Fruit fly (Drosophila melanogaster): ENCODE data around the gene Alg13.
A peak's percentile ranks its signal among the peaks of the same experiment; 100 is the strongest.

The Alg13 gene

DNA sequence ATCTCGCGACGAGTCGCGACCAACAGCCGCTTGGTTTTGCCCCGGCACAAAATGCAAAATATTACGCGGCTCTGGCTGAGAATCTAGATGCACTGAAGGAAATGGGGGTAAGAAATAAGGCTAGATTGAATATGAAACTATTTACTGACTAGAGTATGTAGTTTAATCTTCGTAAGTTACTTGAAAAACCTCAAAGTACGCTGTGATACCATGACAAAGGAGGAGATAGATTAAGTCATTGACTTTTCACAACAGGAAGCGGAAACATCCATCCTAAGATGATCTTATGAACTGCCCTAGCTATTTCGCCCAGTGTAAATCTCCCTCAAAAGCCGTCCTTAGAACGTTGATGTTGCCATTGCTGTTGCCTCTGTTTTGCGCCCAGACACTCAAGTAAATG, 44.2 kb downstream of the Alg13 start (continued):
- TF ChIP-seq CG8924 (tag; optimal IDR thresholded peaks at IDR 0.05) (no peak), Ravus (GFP tag; IDR thresholded peaks at IDR 0.05) (no peak), Rfx (GFP tag; IDR thresholded peaks at IDR 0.05) (no peak), CG12299 (tag; optimal IDR thresholded peaks at IDR 0.05) (no peak), ranshi (GFP tag; IDR thresholded peaks at IDR 0.05) (no peak), Lhr (GFP tag; optimal IDR thresholded peaks at IDR 0.05) (no peak), CG6791 (GFP tag; IDR thresholded peaks at IDR 0.05; ENCODE audit: partially characterized antibody) (no peak), en (GFP tag; optimal IDR thresholded peaks at IDR 0.05) (no peak), HLH4C (GFP tag; IDR thresholded peaks at IDR 0.05; ENCODE audit: partially characterized antibody) (no peak), CG15601 (tag; optimal IDR thresholded peaks at IDR 0.05) (no peak), Ets97D (GFP tag; optimal IDR thresholded peaks at IDR 0.05) (no peak), CG7271 (tag; optimal IDR thresholded peaks at IDR 0.05) (no peak), Oli (tag; optimal IDR thresholded peaks at IDR 0.05) (peak; percentile 18), pros (GFP tag; optimal IDR thresholded peaks at IDR 0.05) (no peak), ato (GFP tag; IDR thresholded peaks at IDR 0.05; ENCODE audit: partially characterized antibody) (no peak), CG14860 (GFP tag; IDR thresholded peaks at IDR 0.05; ENCODE audit: partially characterized antibody) (no peak), CG4820 (GFP tag; optimal IDR thresholded peaks at IDR 0.05) (no peak), Lpt (GFP tag; optimal IDR thresholded peaks at IDR 0.05) (no peak), CG11456 (GFP tag; IDR thresholded peaks at IDR 0.05) (0 out of 3 replicates have a peak, but pooled peaks have one; percentile 45), CG2199 (GFP tag; IDR thresholded peaks at IDR 0.05) (no peak), CG10267 (tag; optimal IDR thresholded peaks at IDR 0.05) (no peak), ci (GFP tag; IDR thresholded peaks at IDR 0.05) (no peak), CG16863 (GFP tag; optimal IDR thresholded peaks at IDR 0.05) (no peak), CG31365 (tag; optimal IDR thresholded peaks at IDR 0.05) (no peak), nom (GFP tag; optimal IDR thresholded peaks at IDR 0.05) (peak; percentile 17), onecut (GFP tag; IDR thresholded peaks at IDR 0.05) (no peak), Optix (GFP tag; IDR thresholded peaks at IDR 0.05) (no peak), CG7987 (GFP tag; optimal IDR thresholded peaks at IDR 0.05) (no peak), Nf-YB (GFP tag; optimal IDR thresholded peaks at IDR 0.05) (no peak), eyg (GFP tag; optimal IDR thresholded peaks at IDR 0.05) (no peak), sc (optimal IDR thresholded peaks at IDR 0.05) (no peak), sc (GFP tag; optimal IDR thresholded peaks at IDR 0.05) (no peak), toy (GFP tag; IDR thresholded peaks at IDR 0.05) (no peak), dmrt11E (tag; optimal IDR thresholded peaks at IDR 0.05) (no peak), ara (GFP tag; IDR thresholded peaks at IDR 0.05) (no peak), knrl (GFP tag; IDR thresholded peaks at IDR 0.05; ENCODE audit: partially characterized antibody) (no peak), Rx (GFP tag; IDR thresholded peaks at IDR 0.05) (no peak), Mrtf (GFP tag; IDR thresholded peaks at IDR 0.05) (no peak), CG17612 (GFP tag; IDR thresholded peaks at IDR 0.05) (no peak), CG34422 (GFP tag; IDR thresholded peaks at IDR 0.05) (no peak), CG10462 (GFP tag; optimal IDR thresholded peaks at IDR 0.05) (no peak), CG10147 (GFP tag; optimal IDR thresholded peaks at IDR 0.05) (no peak), zf30C (GFP tag; optimal IDR thresholded peaks at IDR 0.05) (peak; percentile 11), CG11398 (GFP tag; optimal IDR thresholded peaks at IDR 0.05) (no peak), Sin3A (optimal IDR thresholded peaks at IDR 0.05) (no peak), Ptx1 (GFP tag; IDR thresholded peaks at IDR 0.05) (0 out of 2 replicates have a peak, but pooled peaks have one; percentile 19), Neu2 (GFP tag; optimal IDR thresholded peaks at IDR 0.05; ENCODE audit: borderline replicate concordance) (no peak), CG3163 (GFP tag; optimal IDR thresholded peaks at IDR 0.05) (no peak), bigmax (GFP tag; optimal IDR thresholded peaks at IDR 0.05) (no peak), psq (GFP tag; optimal IDR thresholded peaks at IDR 0.05) (no peak), shn (GFP tag; optimal IDR thresholded peaks at IDR 0.05) (no peak), p53 (GFP tag; optimal IDR thresholded peaks at IDR 0.05) (no peak), Meics (GFP tag; optimal IDR thresholded peaks at IDR 0.05) (no peak)
